Fruit fly (Drosophila melanogaster) whole organism, pupa: Measurements from ENCODE around the gene Desat2.
A peak's percentile ranks its signal among the peaks of the same experiment; 100 is the strongest.

ENCODE experiments used
- CG10348 ChIP-seq: fragments of 200-800 bp; sonication (Bioruptor generic); IDR thresholded peaks from 2 replicates; pipeline ENCODE4 v1.3.6; 2022; ENCODE audit warnings: missing biosample characterization, missing genetic modification characterization
- CG12605 ChIP-seq: fragments of 200-800 bp; sonication (Bioruptor generic); IDR thresholded peaks from 2 replicates; pipeline ENCODE4 v1.3.6; 2022; ENCODE audit warnings: missing biosample characterization, missing genetic modification characterization
- CG13204 ChIP-seq: fragments of 200-800 bp; sonication (Bioruptor generic); optimal IDR thresholded peaks from 2 replicates; lab custom pipeline; 2018; ENCODE audit warnings: missing biosample characterization, mild to moderate bottlenecking, missing genetic modification characterization, moderate library complexity
- CG14655 ChIP-seq: fragments of 200-800 bp; sonication (Bioruptor generic); optimal IDR thresholded peaks from 3 replicates; lab custom pipeline; 2017; ENCODE audit warnings: mild to moderate bottlenecking, missing biosample characterization, missing genetic modification reagents, missing genetic modification characterization
- CG15710 ChIP-seq: fragments of 200-800 bp; sonication (Bioruptor generic); optimal IDR thresholded peaks from 2 replicates; lab custom pipeline; 2018; ENCODE audit warnings: missing biosample characterization, mild to moderate bottlenecking, missing genetic modification characterization, moderate library complexity
- CG17806 ChIP-seq: fragments of 200-800 bp; sonication (Bioruptor generic); optimal IDR thresholded peaks from 2 replicates; lab custom pipeline; 2018; ENCODE audit warnings: missing biosample characterization, mild to moderate bottlenecking, missing genetic modification characterization, moderate library complexity
- CG32121 ChIP-seq: fragments of 200-800 bp; sonication (Bioruptor generic); IDR thresholded peaks from 2 replicates; pipeline ENCODE4 v1.3.6; 2022; ENCODE audit warnings: missing biosample characterization, missing genetic modification characterization
- CG34367 ChIP-seq: fragments of 200-800 bp; sonication (Bioruptor generic); optimal IDR thresholded peaks from 2 replicates; lab custom pipeline; 2018; ENCODE audit warnings: missing biosample characterization, mild to moderate bottlenecking, missing genetic modification characterization
- CG4496 ChIP-seq: fragments of 200-800 bp; sonication (Bioruptor generic); IDR thresholded peaks from 3 replicates; pipeline ENCODE4 v1.3.6; 2022; ENCODE audit warnings: missing biosample characterization, missing genetic modification characterization
- CG8159 ChIP-seq: fragments of 200-800 bp; sonication (Bioruptor generic); optimal IDR thresholded peaks from 3 replicates; lab custom pipeline; 2018; ENCODE audit warnings: missing biosample characterization, mild to moderate bottlenecking, missing genetic modification characterization, moderate library complexity
- CG8301 ChIP-seq: fragments of 200-800 bp; sonication (Bioruptor generic); optimal IDR thresholded peaks from 2 replicates; lab custom pipeline; 2018; ENCODE audit warnings: missing biosample characterization, mild to moderate bottlenecking, missing genetic modification characterization
- CG9948 ChIP-seq: fragments of 200-800 bp; sonication (Bioruptor generic); optimal IDR thresholded peaks from 2 replicates; lab custom pipeline; 2018; ENCODE audit warnings: missing biosample characterization, mild to moderate bottlenecking, missing genetic modification characterization, moderate library complexity
- D1 ChIP-seq: fragments of 200-800 bp; sonication (Bioruptor generic); optimal IDR thresholded peaks from 2 replicates; lab custom pipeline; 2018; ENCODE audit warnings: missing biosample characterization, mild to moderate bottlenecking, missing genetic modification characterization, moderate library complexity
- EcR ChIP-seq: fragments of 200-800 bp; sonication (Bioruptor generic); optimal IDR thresholded peaks from 3 replicates; lab custom pipeline; 2019; ENCODE audit warnings: missing biosample characterization, missing genetic modification characterization, mild to moderate bottlenecking, moderate library complexity, missing genetic modification reagents
- Ets98B ChIP-seq: fragments of 200-800 bp; sonication (Bioruptor generic); IDR thresholded peaks from 2 replicates; pipeline ENCODE4 v1.3.6; 2022; ENCODE audit warnings: missing biosample characterization, missing genetic modification characterization
- Pif1A ChIP-seq: fragments of 200-800 bp; sonication (Bioruptor generic); optimal IDR thresholded peaks from 3 replicates; lab custom pipeline; 2016; ENCODE audit warnings: missing biosample characterization, missing genetic modification characterization
- Pif1B ChIP-seq: fragments of 200-800 bp; sonication (Bioruptor generic); optimal IDR thresholded peaks from 3 replicates; lab custom pipeline; 2016; ENCODE audit warnings: missing biosample characterization, missing genetic modification characterization
- Snoo ChIP-seq: fragments of 200-800 bp; sonication (Bioruptor generic); optimal IDR thresholded peaks from 3 replicates; lab custom pipeline; 2017; ENCODE audit warnings: missing biosample characterization, mild to moderate bottlenecking, missing genetic modification characterization, inconsistent platforms
- fd96Ca ChIP-seq: fragments of 200-800 bp; sonication (Bioruptor generic); IDR thresholded peaks from 3 replicates; pipeline ENCODE4 v1.3.6; 2022; ENCODE audit warnings: missing biosample characterization, missing genetic modification characterization
- gl ChIP-seq: fragments of 200-800 bp; sonication (Bioruptor generic); optimal IDR thresholded peaks from 2 replicates; lab custom pipeline; 2018; ENCODE audit warnings: missing biosample characterization, mild to moderate bottlenecking, missing genetic modification characterization
- rn ChIP-seq: fragments of 200-800 bp; sonication (Bioruptor generic); IDR thresholded peaks from 2 replicates; pipeline ENCODE4 v1.3.6; 2022; ENCODE audit warnings: missing biosample characterization, missing genetic modification characterization

The Desat2 gene

DNA sequence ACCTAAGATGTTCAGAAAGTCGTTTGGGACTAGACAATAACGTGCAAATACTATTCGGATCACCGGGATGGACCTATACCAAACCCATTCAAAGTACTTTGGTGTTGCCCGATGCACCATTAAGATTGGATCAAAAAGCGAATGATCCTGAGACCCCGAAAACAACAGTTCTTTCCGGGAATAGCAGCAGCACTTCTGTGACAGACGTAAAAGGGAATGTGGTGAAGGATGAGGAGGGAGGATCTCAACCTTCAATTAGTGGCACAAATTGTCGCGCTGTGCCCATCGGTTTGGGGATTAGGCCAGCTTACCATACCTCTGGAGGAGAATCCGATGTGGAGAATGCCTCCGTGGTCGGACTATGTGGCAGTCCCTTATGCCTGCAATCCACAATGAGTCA is 12.3 kb downstream of the Desat2 start:
- TF ChIP-seq Pif1A (GFP tag; lab: Kevin White, UChicago) (no peak), CG13204 (GFP tag; lab: Kevin White, UChicago) (no peak), CG32121 (no peak)
- TF ChIP-seq, all 21 proteins: peak for 0

DNA sequence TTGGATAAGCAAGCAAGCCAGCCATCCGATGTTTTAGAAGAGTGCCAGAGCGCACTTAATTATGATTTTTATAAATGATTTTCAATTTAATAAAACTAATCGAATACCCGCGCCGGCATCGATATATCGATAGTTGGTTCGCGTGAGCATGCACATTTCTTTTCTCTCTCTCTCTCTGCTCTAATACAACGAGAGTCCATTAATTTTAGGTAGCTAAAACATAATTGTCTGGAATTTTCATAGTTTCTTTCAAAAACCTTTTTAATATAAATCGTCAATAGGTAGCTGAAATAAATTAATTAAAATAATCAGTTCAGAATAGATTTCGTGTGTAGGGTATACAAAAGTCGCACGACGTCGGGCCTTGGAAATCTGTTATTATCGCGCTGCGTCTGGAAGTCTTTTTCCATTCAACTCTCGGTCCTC is 12.9 kb downstream of the Desat2 start, which contains the start of gene CG18549:
Gene CG18549, plus strand, starts transcription at position 408 of the 426 bp plus-strand sequence.
- TF ChIP-seq CG15710 (tag; lab: Kevin White, UChicago) (peak; percentile 100), Ets98B (GFP tag; lab: Robert Waterston, UW) (peak; percentile 100), CG32121 (peak; percentile 100), CG4496 (GFP tag; lab: Robert Waterston, UW) (peak; percentile 100), gl (tag; lab: Kevin White, UChicago) (peak; percentile 99), CG8159 (tag; lab: Kevin White, UChicago) (peak; percentile 100), EcR (peak; percentile 91), CG8301 (tag; lab: Kevin White, UChicago) (peak; percentile 100), CG9948 (tag; lab: Kevin White, UChicago) (peak; percentile 100), CG34367 (tag; lab: Kevin White, UChicago) (peak; percentile 100), CG14655 (GFP tag; lab: Kevin White, UChicago) (peak; percentile 100), fd96Ca (GFP tag; lab: Robert Waterston, UW) (peak; percentile 100), Snoo (tag; lab: Kevin White, UChicago) (peak; percentile 100), CG13204 (GFP tag; lab: Kevin White, UChicago) (peak; percentile 99), Pif1A (GFP tag; lab: Kevin White, UChicago) (peak; percentile 100), Pif1B (GFP tag; lab: Kevin White, UChicago) (peak; percentile 100), D1 (tag; lab: Kevin White, UChicago) (peak; percentile 100), rn (GFP tag; lab: Robert Waterston, UW) (peak; percentile 100), CG12605 (GFP tag; lab: Robert Waterston, UW) (peak; percentile 100), CG10348 (GFP tag; lab: Robert Waterston, UW) (peak; percentile 99), CG17806 (peak; percentile 100)

dm6 chr3R:12449617-12450242 is 13.7 kb downstream of the Desat2 start:
- no peak for TF ChIP-seq CG15710 (tag; lab: Kevin White, UChicago)
- TF ChIP-seq D1 (tag; lab: Kevin White, UChicago) = no peak
- no peak for TF ChIP-seq CG8301 (tag; lab: Kevin White, UChicago)
- no peak for TF ChIP-seq CG34367 (tag; lab: Kevin White, UChicago)
- peak; percentile 5 for TF ChIP-seq Pif1A (GFP tag; lab: Kevin White, UChicago)
- TF ChIP-seq CG17806 = no peak
- TF ChIP-seq CG14655 (GFP tag; lab: Kevin White, UChicago) = no peak
- TF ChIP-seq CG9948 (tag; lab: Kevin White, UChicago) = peak; percentile 5
- peak; percentile 18 for TF ChIP-seq CG8159 (tag; lab: Kevin White, UChicago)
- TF ChIP-seq CG13204 (GFP tag; lab: Kevin White, UChicago) = peak; percentile 52
- TF ChIP-seq gl (tag; lab: Kevin White, UChicago) = peak; percentile 51
- TF ChIP-seq CG4496 (GFP tag; lab: Robert Waterston, UW) = no peak; the same call in 2 of the 3 replicates
- no peak for TF ChIP-seq Pif1B (GFP tag; lab: Kevin White, UChicago)
- peak; percentile 24; the same call in 1 of the 3 replicates for TF ChIP-seq fd96Ca (GFP tag; lab: Robert Waterston, UW)
- no peak for TF ChIP-seq CG12605 (GFP tag; lab: Robert Waterston, UW)
- TF ChIP-seq rn (GFP tag; lab: Robert Waterston, UW) = no peak
- no peak for TF ChIP-seq Snoo (tag; lab: Kevin White, UChicago)
- peak; percentile 43 for TF ChIP-seq CG32121
- TF ChIP-seq EcR = peak; percentile 34
- no peak for TF ChIP-seq CG10348 (GFP tag; lab: Robert Waterston, UW)
- no peak for TF ChIP-seq Ets98B (GFP tag; lab: Robert Waterston, UW)

DNA sequence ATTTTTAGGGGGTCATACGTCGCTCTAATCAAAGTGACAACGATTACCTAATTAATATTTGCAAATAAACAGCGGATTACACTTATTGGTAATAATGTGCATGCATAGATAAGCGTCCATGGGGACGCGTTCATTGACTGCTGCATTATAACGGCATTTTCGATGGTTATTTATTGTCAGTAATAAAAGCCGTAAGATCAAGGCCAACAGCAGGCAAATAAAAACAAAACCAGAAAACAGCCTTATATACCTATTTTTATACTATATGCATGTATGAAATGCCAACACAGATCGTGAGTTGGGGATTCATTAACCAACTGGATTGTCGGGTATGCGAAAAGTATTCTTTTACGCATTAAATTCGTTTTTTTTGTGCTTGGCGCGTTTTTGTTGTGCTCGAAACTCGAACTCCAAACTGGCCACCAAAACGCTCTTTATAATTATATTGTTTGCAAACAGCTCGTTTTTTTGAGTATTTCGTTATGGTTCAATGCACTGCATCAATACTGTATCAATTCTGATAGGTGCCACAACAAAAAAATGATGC is 14.7 kb downstream of the Desat2 start:
- TF ChIP-seq EcR (peak; percentile 91), D1 (tag; lab: Kevin White, UChicago) (no peak)
- TF ChIP-seq, all 21 proteins: peak for 1

DNA sequence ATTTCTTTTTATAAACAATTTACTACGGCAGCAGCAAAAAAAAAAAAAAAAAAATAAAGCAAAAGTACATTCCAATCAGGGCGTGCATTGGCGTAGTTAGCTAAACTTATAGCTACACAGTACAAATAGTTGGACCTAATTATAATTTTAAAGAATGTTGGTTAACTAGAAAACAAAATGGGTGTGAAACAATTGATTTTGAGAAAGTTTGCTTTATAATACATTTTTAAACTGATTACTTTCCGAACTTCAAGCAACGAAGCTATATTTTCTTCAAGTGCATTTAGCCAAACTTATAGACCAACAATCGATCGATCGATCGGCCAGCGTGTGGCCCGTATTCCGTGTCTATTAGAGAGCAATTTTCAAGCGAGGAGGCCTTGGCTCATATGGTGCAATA is 15.3 kb downstream of the Desat2 start:
- TF ChIP-seq fd96Ca (GFP tag; lab: Robert Waterston, UW) (no peak), gl (tag; lab: Kevin White, UChicago) (no peak), CG17806 (peak; percentile 27), CG12605 (GFP tag; lab: Robert Waterston, UW) (0 out of 2 replicates have a peak, but pooled peaks have one; percentile 35), CG10348 (GFP tag; lab: Robert Waterston, UW) (0 out of 2 replicates have a peak, but pooled peaks have one; percentile 11), CG32121 (peak; percentile 22; the same call in 1 of the 2 replicates), CG9948 (tag; lab: Kevin White, UChicago) (peak; percentile 22), CG15710 (tag; lab: Kevin White, UChicago) (peak; percentile 21), Pif1B (GFP tag; lab: Kevin White, UChicago) (no peak), CG14655 (GFP tag; lab: Kevin White, UChicago) (no peak), Ets98B (GFP tag; lab: Robert Waterston, UW) (peak; percentile 29), CG4496 (GFP tag; lab: Robert Waterston, UW) (0 out of 3 replicates have a peak, but pooled peaks have one; percentile 49), CG34367 (tag; lab: Kevin White, UChicago) (peak; percentile 15), Snoo (tag; lab: Kevin White, UChicago) (no peak), Pif1A (GFP tag; lab: Kevin White, UChicago) (no peak), D1 (tag; lab: Kevin White, UChicago) (no peak), EcR (no peak), CG13204 (GFP tag; lab: Kevin White, UChicago) (no peak), CG8301 (tag; lab: Kevin White, UChicago) (peak; percentile 20), rn (GFP tag; lab: Robert Waterston, UW) (no peak), CG8159 (tag; lab: Kevin White, UChicago) (peak; percentile 32)
